Worm (Caenorhabditis elegans) whole organism, L4 larva: ENCODE data around the gene F58B4.5.
A peak's percentile ranks its signal among the peaks of the same experiment; 100 is the strongest.

Experiments used
- F10B5.3 ChIP-seq: sonication (generic microtip); optimal IDR thresholded peaks from 2 replicates; lab custom pipeline; 2016; ENCODE audit warnings: mild to moderate bottlenecking, missing genetic modification characterization, missing compliant biosample characterization
- F26F4.8 ChIP-seq: fragments of 200-800 bp; sonication (Bioruptor generic); conservative IDR thresholded peaks from 2 replicates; pipeline ENCODE4 v1.3.6; 2022; ENCODE audit warnings: missing genetic modification characterization, missing compliant biosample characterization
- T20F7.1 ChIP-seq: fragments of 200-800 bp; sonication (Bioruptor generic); optimal IDR thresholded peaks from 2 replicates; lab custom pipeline; 2018; ENCODE audit warnings: mild to moderate bottlenecking, missing genetic modification characterization, missing compliant biosample characterization
- T26A8.4 ChIP-seq: fragments of 200-800 bp; sonication (Bioruptor generic); IDR thresholded peaks from 2 replicates; pipeline ENCODE4 v1.3.6; 2022; ENCODE audit warnings: missing genetic modification characterization, missing compliant biosample characterization
- Y48G9A.11 ChIP-seq: fragments of 200-800 bp; sonication (Bioruptor generic); IDR thresholded peaks from 2 replicates; pipeline ENCODE4 v1.3.6; 2022; ENCODE audit warnings: missing genetic modification reagents, missing genetic modification characterization, missing compliant biosample characterization
- Y5F2A.4 ChIP-seq: fragments of 200-800 bp; sonication (Bioruptor generic); optimal IDR thresholded peaks from 2 replicates; lab custom pipeline; 2018; ENCODE audit warnings: mild to moderate bottlenecking, missing genetic modification characterization, missing compliant biosample characterization
- Y75B8A.6 ChIP-seq: fragments of 200-800 bp; sonication (Bioruptor generic); IDR thresholded peaks from 2 replicates; pipeline ENCODE4 v1.3.6; 2022; ENCODE audit warnings: missing genetic modification reagents, missing genetic modification characterization, missing compliant biosample characterization
- ceh-20 ChIP-seq: fragments of 200-800 bp; sonication (Bioruptor generic); IDR thresholded peaks from 2 replicates; pipeline ENCODE4 v1.3.6; 2022; ENCODE audit warnings: missing genetic modification reagents, missing genetic modification characterization, missing compliant biosample characterization
- ceh-28 ChIP-seq: fragments of 150-350 bp; optimal IDR thresholded peaks from 2 replicates; lab custom pipeline; 2014; ENCODE audit warnings: missing biosample characterization, missing genetic modification reagents, missing genetic modification characterization
- ceh-32 ChIP-seq: sonication (generic microtip); optimal IDR thresholded peaks from 2 replicates; lab custom pipeline; 2016; ENCODE audit warnings: mild to moderate bottlenecking, missing genetic modification characterization, missing compliant biosample characterization; ENCODE audit not compliant: poor library complexity
- ceh-44 ChIP-seq: fragments of 200-800 bp; sonication (Bioruptor generic); IDR thresholded peaks from 2 replicates; pipeline ENCODE4 v1.3.6; 2022; ENCODE audit warnings: missing genetic modification reagents, missing genetic modification characterization, missing compliant biosample characterization
- ceh-62 ChIP-seq: sonication (generic microtip); optimal IDR thresholded peaks from 2 replicates; lab custom pipeline; 2017; ENCODE audit warnings: missing biosample characterization, missing genetic modification characterization
- cey-2 ChIP-seq: sonication (generic microtip); optimal IDR thresholded peaks from 3 replicates; lab custom pipeline; 2017; ENCODE audit warnings: missing genetic modification characterization, mild to moderate bottlenecking, missing compliant biosample characterization, antibody characterized with exemption, borderline replicate concordance; ENCODE audit not compliant: insufficient read depth
- dmd-8 ChIP-seq: fragments of 200-800 bp; sonication (Bioruptor generic); IDR thresholded peaks from 2 replicates; pipeline ENCODE4 v1.3.6; 2022; ENCODE audit warnings: missing genetic modification characterization, missing compliant biosample characterization
- duxl-1 ChIP-seq: sonication (generic microtip); optimal IDR thresholded peaks from 2 replicates; lab custom pipeline; 2016; ENCODE audit warnings: mild to moderate bottlenecking, missing genetic modification characterization, moderate library complexity, missing compliant biosample characterization; ENCODE audit not compliant: poor library complexity
- egl-27 ChIP-seq: sonication (generic microtip); optimal IDR thresholded peaks from 3 replicates; lab custom pipeline; 2017; ENCODE audit warnings: missing biosample characterization, missing genetic modification reagents, missing genetic modification characterization
- egl-43 ChIP-seq: fragments of 200-800 bp; sonication (Bioruptor generic); IDR thresholded peaks from 2 replicates; pipeline ENCODE4 v1.3.6; 2022; ENCODE audit warnings: missing genetic modification reagents, missing genetic modification characterization, missing compliant biosample characterization
- hmg-1.1 ChIP-seq: fragments of 200-800 bp; sonication (Bioruptor generic); IDR thresholded peaks from 2 replicates; pipeline ENCODE4 v1.3.6; 2022; ENCODE audit warnings: missing genetic modification reagents, missing genetic modification characterization, missing compliant biosample characterization
- lin-1 ChIP-seq: fragments of 200-800 bp; sonication (Bioruptor generic); IDR thresholded peaks from 2 replicates; pipeline ENCODE4 v1.3.6; 2022; ENCODE audit warnings: missing genetic modification reagents, missing genetic modification characterization, missing compliant biosample characterization
- lin-13 ChIP-seq: fragments of 150-350 bp; optimal IDR thresholded peaks from 2 replicates; lab custom pipeline; 2014; ENCODE audit warnings: missing biosample characterization, missing genetic modification reagents, missing genetic modification characterization
- lin-15B ChIP-seq: fragments of 150-350 bp; sonication (generic microtip); optimal IDR thresholded peaks from 3 replicates; lab custom pipeline; 2014; ENCODE audit warnings: missing biosample characterization, missing genetic modification characterization
- lir-3 ChIP-seq: sonication (generic microtip); optimal IDR thresholded peaks from 2 replicates; lab custom pipeline; 2016; ENCODE audit warnings: mild to moderate bottlenecking, missing genetic modification characterization, missing compliant biosample characterization
- madf-5 ChIP-seq, 2 experiments: fragments of 200-800 bp; sonication (Bioruptor generic); IDR thresholded peaks; 2 replicates each; pipeline ENCODE4 v1.3.6; 2022; ENCODE audit warnings: missing compliant biosample characterization in 2 of 2, missing genetic modification characterization in 2 of 2
- madf-9 ChIP-seq: fragments of 200-800 bp; sonication (Bioruptor generic); conservative IDR thresholded peaks from 2 replicates; pipeline ENCODE4 v1.3.6; 2022; ENCODE audit warnings: missing genetic modification reagents, missing genetic modification characterization, missing compliant biosample characterization
- mxl-2 ChIP-seq: fragments of 200-800 bp; sonication (Bioruptor generic); conservative IDR thresholded peaks from 2 replicates; pipeline ENCODE4 v1.3.6; 2022; ENCODE audit warnings: missing genetic modification reagents, missing genetic modification characterization, missing compliant biosample characterization
- nhr-102 ChIP-seq: sonication (generic microtip); optimal IDR thresholded peaks from 2 replicates; lab custom pipeline; 2016; ENCODE audit warnings: mild to moderate bottlenecking, missing genetic modification characterization, moderate library complexity, missing compliant biosample characterization
- nhr-111 ChIP-seq: fragments of 200-800 bp; sonication (Bioruptor generic); optimal IDR thresholded peaks from 2 replicates; lab custom pipeline; 2018; ENCODE audit warnings: mild to moderate bottlenecking, missing genetic modification characterization, missing compliant biosample characterization
- nhr-237 ChIP-seq: sonication (generic microtip); optimal IDR thresholded peaks from 2 replicates; lab custom pipeline; 2017; ENCODE audit warnings: missing biosample characterization, missing genetic modification characterization
- nhr-25 ChIP-seq: sonication (generic microtip); optimal IDR thresholded peaks from 2 replicates; lab custom pipeline; 2017; ENCODE audit warnings: missing genetic modification characterization, mild to moderate bottlenecking, missing compliant biosample characterization, antibody characterized with exemption, moderate library complexity, borderline replicate concordance; ENCODE audit not compliant: insufficient read depth
- nhr-28 ChIP-seq: fragments of 150-350 bp; optimal IDR thresholded peaks from 2 replicates; lab custom pipeline; 2014; ENCODE audit warnings: missing biosample characterization, missing genetic modification characterization
- nhr-42 ChIP-seq: fragments of 200-800 bp; sonication (Bioruptor generic); IDR thresholded peaks from 2 replicates; pipeline ENCODE4 v1.3.6; 2022; ENCODE audit warnings: missing genetic modification characterization, missing compliant biosample characterization
- nhr-48 ChIP-seq: sonication (generic microtip); optimal IDR thresholded peaks from 2 replicates; lab custom pipeline; 2016; ENCODE audit warnings: mild to moderate bottlenecking, missing genetic modification characterization, missing compliant biosample characterization
- nhr-76 ChIP-seq: fragments of 150-350 bp; optimal IDR thresholded peaks from 2 replicates; lab custom pipeline; 2014; ENCODE audit warnings: missing biosample characterization, missing genetic modification characterization
- pha-4 ChIP-seq, 2 experiments: fragments of 150-350 bp in 1 of 2; fragments of 200-800 bp in 1 of 2; sonication (Bioruptor generic) in 1 of 2; IDR thresholded peaks in 1 of 2; optimal IDR thresholded peaks in 1 of 2; 2 replicates each; pipeline versions ENCODE4 v1.3.6 to Lab custom; 2014 to 2022; ENCODE audit warnings: missing genetic modification characterization in 2 of 2, missing genetic modification reagents in 2 of 2, missing biosample characterization in 1 of 2, missing compliant biosample characterization in 1 of 2
- pqm-1 ChIP-seq: sonication (generic microtip); optimal IDR thresholded peaks from 2 replicates; lab custom pipeline; 2017; ENCODE audit warnings: missing biosample characterization, missing genetic modification characterization
- sdz-12 ChIP-seq: fragments of 200-800 bp; sonication (Bioruptor generic); optimal IDR thresholded peaks from 2 replicates; lab custom pipeline; 2018; ENCODE audit warnings: mild to moderate bottlenecking, missing genetic modification characterization, missing compliant biosample characterization
- set-16 ChIP-seq: fragments of 200-800 bp; sonication (Bioruptor generic); IDR thresholded peaks from 2 replicates; pipeline ENCODE4 v1.3.6; 2022; ENCODE audit warnings: missing genetic modification reagents, missing genetic modification characterization, missing compliant biosample characterization
- snpc-1.2 ChIP-seq: fragments of 200-800 bp; sonication (Bioruptor generic); IDR thresholded peaks from 2 replicates; pipeline ENCODE4 v1.3.6; 2022; ENCODE audit warnings: missing genetic modification reagents, missing genetic modification characterization, missing compliant biosample characterization
- snpc-4 ChIP-seq: fragments of 150-350 bp; optimal IDR thresholded peaks from 2 replicates; lab custom pipeline; 2014; ENCODE audit warnings: missing biosample characterization, missing genetic modification characterization
- spr-1 ChIP-seq: sonication (generic microtip); optimal IDR thresholded peaks from 2 replicates; lab custom pipeline; 2016; ENCODE audit warnings: mild to moderate bottlenecking, missing genetic modification characterization, missing compliant biosample characterization
- tag-97 ChIP-seq: fragments of 200-800 bp; sonication (Bioruptor generic); IDR thresholded peaks from 2 replicates; pipeline ENCODE4 v1.3.6; 2022; ENCODE audit warnings: missing genetic modification characterization, missing compliant biosample characterization
- tra-1 ChIP-seq: fragments of 200-800 bp; sonication (Bioruptor generic); IDR thresholded peaks from 2 replicates; pipeline ENCODE4 v1.3.6; 2022; ENCODE audit warnings: missing genetic modification reagents, missing genetic modification characterization, missing compliant biosample characterization
- unc-62 ChIP-seq, 3 experiments: fragments of 150-350 bp in 1 of 3; sonication (generic microtip); optimal IDR thresholded peaks in 2 of 3; peaks in 1 of 3; 1 replicate in 1 of 3; 2 replicates in 2 of 3; lab custom pipeline; 2014 to 2017; ENCODE audit warnings: missing biosample characterization in 3 of 3, missing genetic modification characterization in 3 of 3, missing genetic modification reagents in 3 of 3, missing genotype in 1 of 3
- zag-1 ChIP-seq: fragments of 150-350 bp; optimal IDR thresholded peaks from 2 replicates; lab custom pipeline; 2014; ENCODE audit warnings: missing biosample characterization, missing genetic modification characterization
- zfp-3 ChIP-seq: fragments of 200-800 bp; sonication (Bioruptor generic); conservative IDR thresholded peaks from 2 replicates; pipeline ENCODE4 v1.3.6; 2022; ENCODE audit warnings: missing genetic modification reagents, missing genetic modification characterization, missing compliant biosample characterization
- zip-11 ChIP-seq: fragments of 200-800 bp; sonication (Bioruptor generic); IDR thresholded peaks from 2 replicates; pipeline ENCODE4 v1.3.6; 2022; ENCODE audit warnings: missing genetic modification characterization, missing compliant biosample characterization

F58B4.5 gene

ce11 chrV:10961448-10961870 lies 29.0 kb downstream of the F58B4.5 start (continued):
- TF ChIP-seq nhr-28 (peak; percentile 28), snpc-4 (tag; lab: Kevin White, UChicago) (no peak), F10B5.3 (tag; lab: Kevin White, UChicago) (no peak), duxl-1 (tag; lab: Kevin White, UChicago) (no peak), tag-97 (no peak), tra-1 (GFP tag; lab: Robert Waterston, UW) (no peak; the same call in none of the 2 replicates), ceh-28 (tag; lab: Kevin White, UChicago) (no peak), zfp-3 (GFP tag; lab: Robert Waterston, UW) (no peak), egl-27 (tag; lab: Kevin White, UChicago) (no peak), Y5F2A.4 (GFP tag; lab: Kevin White, UChicago) (no peak), lin-1 (GFP tag; lab: Robert Waterston, UW) (no peak), T26A8.4 (GFP tag; lab: Robert Waterston, UW) (no peak), dmd-8 (GFP tag; lab: Robert Waterston, UW) (no peak), nhr-48 (tag; lab: Kevin White, UChicago) (peak; percentile 40)

ce11 chrV:10965501-10965900 lies 33.0 kb downstream of the F58B4.5 start, which contains the start of the genes ctf-4 and eef-1G:
TSS of gene ctf-4 (minus strand) at chrV:10965539.
TSS of gene eef-1G (plus strand) at chrV:10965719.
- TF ChIP-seq snpc-1.2 (peak; percentile 71; the same call in 1 of the 2 replicates), sdz-12 (GFP tag; lab: Kevin White, UChicago) (no peak), snpc-4 (tag; lab: Kevin White, UChicago) (peak; percentile 32), nhr-111 (GFP tag; lab: Kevin White, UChicago) (no peak), F26F4.8 (GFP tag; lab: Robert Waterston, UW) (no peak), zag-1 (tag; lab: Kevin White, UChicago) (no peak), nhr-237 (peak; percentile 12), cey-2 (no peak), egl-43 (peak; percentile 60; the same call in 1 of the 2 replicates), lir-3 (tag; lab: Kevin White, UChicago) (peak; percentile 6), T20F7.1 (GFP tag; lab: Kevin White, UChicago) (peak; percentile 91), dmd-8 (GFP tag; lab: Robert Waterston, UW) (peak; percentile 34; the same call in 1 of the 2 replicates), zip-11 (no peak), ceh-20 (GFP tag; lab: Robert Waterston, UW) (peak; percentile 94), nhr-102 (tag; lab: Kevin White, UChicago) (peak; percentile 96), unc-62 (GFP tag; optimal IDR thresholded peaks at IDR 0.05 in 1 of 2; lab: Kevin White, UChicago) (peak in 1 of 2 experiments; percentile 97), unc-62 (tag; optimal IDR thresholded peaks at IDR 0.05; lab: Kevin White, UChicago) (no peak), lin-13 (peak; percentile 92), pqm-1 (tag; lab: Kevin White, UChicago) (peak; percentile 78), lin-15B (tag; lab: Kevin White, UChicago) (peak; percentile 77), pha-4 (GFP tag; IDR thresholded peaks at IDR 0.05; lab: Robert Waterston, UW) (peak; percentile 92), pha-4 (tag; optimal IDR thresholded peaks at IDR 0.05; lab: Kevin White, UChicago) (peak; percentile 100), Y5F2A.4 (GFP tag; lab: Kevin White, UChicago) (peak; percentile 28), F10B5.3 (tag; lab: Kevin White, UChicago) (peak; percentile 79), ceh-62 (no peak), madf-9 (GFP tag; lab: Robert Waterston, UW) (peak; percentile 87; the same call in 1 of the 2 replicates), set-16 (peak; percentile 31), nhr-25 (tag; lab: Kevin White, UChicago) (peak; percentile 97), nhr-42 (GFP tag; lab: Robert Waterston, UW) (peak; percentile 87; the same call in 1 of the 2 replicates), hmg-1.1 (GFP tag; lab: Robert Waterston, UW) (peak; percentile 94), nhr-76 (tag; lab: Kevin White, UChicago) (peak; percentile 18), spr-1 (tag; lab: Kevin White, UChicago) (peak; percentile 88), ceh-32 (tag; lab: Kevin White, UChicago) (peak; percentile 56), duxl-1 (tag; lab: Kevin White, UChicago) (peak; percentile 92), Y75B8A.6 (GFP tag; lab: Robert Waterston, UW) (peak; percentile 73; the same call in 1 of the 2 replicates), Y48G9A.11 (peak; percentile 7; the same call in 1 of the 2 replicates), ceh-44 (GFP tag; lab: Robert Waterston, UW) (no peak), madf-5 (GFP tag; IDR thresholded peaks at IDR 0.05; lab: Robert Waterston, UW) (no peak), mxl-2 (GFP tag; lab: Robert Waterston, UW) (no peak)
